Worm (Caenorhabditis elegans): ENCODE measurements around the gene acaa-2.

DNA sequence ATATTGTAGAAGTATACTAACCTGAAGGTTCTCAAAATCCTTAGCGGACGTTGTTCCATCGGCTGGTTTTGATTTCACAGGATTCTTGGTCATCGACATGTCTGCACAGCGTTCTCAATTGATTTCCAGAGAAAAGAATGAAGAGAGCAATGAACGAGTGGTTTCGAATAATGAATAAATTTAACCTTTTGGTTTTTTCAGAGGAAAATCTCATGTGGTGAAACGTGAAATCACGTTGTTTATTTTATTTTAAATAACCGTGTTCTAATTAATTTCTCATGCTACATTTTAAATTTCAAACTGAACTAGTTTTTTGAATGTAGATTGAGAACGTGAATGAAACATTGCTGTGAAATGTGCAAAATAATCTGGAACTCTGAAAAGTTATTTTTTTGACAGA is 35.5 kb downstream of the acaa-2 start, which contains the start of gene T03F6.6:
- no peak for TF ChIP-seq elt-2 (tag; optimal IDR thresholded peaks at IDR 0.05)
- TF ChIP-seq fkh-6 (tag; optimal IDR thresholded peaks at IDR 0.05) = no peak
- TF ChIP-seq pha-4 (tag; optimal IDR thresholded peaks at IDR 0.05) = no peak
- no peak for TF ChIP-seq ttx-3 (tag; optimal IDR thresholded peaks at IDR 0.05)
- no peak for TF ChIP-seq ceh-24 (tag; optimal IDR thresholded peaks at IDR 0.05)
- no peak for TF ChIP-seq ref-2 (tag; optimal IDR thresholded peaks at IDR 0.05)
- TF ChIP-seq zip-5 (tag; optimal IDR thresholded peaks at IDR 0.05) = no peak
- no peak for TF ChIP-seq ama-1 (optimal IDR thresholded peaks at IDR 0.05)
- no peak for TF ChIP-seq pqm-1 (tag; optimal IDR thresholded peaks at IDR 0.05)
- TF ChIP-seq unc-86 (tag; optimal IDR thresholded peaks at IDR 0.05) = no peak
- no peak for TF ChIP-seq ceh-22 (tag; optimal IDR thresholded peaks at IDR 0.05)
- no peak for TF ChIP-seq F13H6.1 (tag; optimal IDR thresholded peaks at IDR 0.05)
- TF ChIP-seq ceh-45 (GFP tag; IDR thresholded peaks at IDR 0.05) = no peak
- no peak for TF ChIP-seq hlh-15 (tag; optimal IDR thresholded peaks at IDR 0.05)

Data from whole organism, late embryonic.